Worm (Caenorhabditis elegans): ENCODE measurements around the gene ckr-2.
A peak's percentile ranks its signal among the peaks of the same experiment; 100 is the strongest.

Gene ckr-2

DNA sequence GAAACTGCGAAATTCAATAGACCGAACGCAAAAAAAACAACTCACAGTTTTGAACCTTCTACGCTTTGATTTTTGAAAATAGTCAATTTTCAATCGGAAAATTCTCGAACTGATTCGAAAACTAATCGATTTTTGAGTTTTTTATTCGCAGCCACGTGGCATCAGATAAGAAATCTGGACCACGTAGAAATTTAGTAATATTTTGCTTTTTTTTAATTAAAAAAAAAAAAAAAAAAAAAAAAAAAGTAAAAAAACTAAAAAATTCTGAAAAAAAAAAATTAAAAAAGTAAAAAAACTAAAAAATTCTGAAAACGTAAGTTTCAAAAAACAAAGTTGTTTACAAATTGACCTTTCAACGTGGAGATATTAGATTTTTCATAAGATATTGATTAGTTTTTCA, 44.8 kb downstream of the ckr-2 start, which contains the start of gene R155.3:
Gene R155.3 (minus strand): TSS at position 101 of the 400 bp plus-strand sequence.
- TF ChIP-seq nhr-11 (tag; optimal IDR thresholded peaks at IDR 0.05) (no peak), nhr-10 (tag; optimal IDR thresholded peaks at IDR 0.05) (no peak)

DNA sequence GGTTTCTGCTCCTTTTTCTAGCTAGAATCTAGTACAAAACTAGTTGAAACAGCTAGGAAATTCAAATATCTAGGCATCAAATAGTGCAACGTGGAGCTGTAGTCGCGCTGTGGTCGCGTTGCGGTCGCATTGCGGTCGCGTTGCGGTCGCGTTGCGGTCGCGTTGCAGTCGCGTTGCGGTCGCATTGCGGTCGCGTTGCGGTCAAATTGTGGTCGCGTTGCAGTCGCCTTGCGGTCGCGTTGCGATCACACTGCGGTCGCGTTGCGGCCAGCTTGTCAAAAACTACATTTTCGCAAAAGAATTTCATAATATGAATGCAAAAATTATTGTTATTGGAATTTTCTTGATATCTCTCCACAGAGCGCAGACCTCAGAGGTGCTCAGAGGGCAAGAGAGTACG, 45.4 kb downstream of the ckr-2 start:
- TF ChIP-seq nhr-77 (tag; optimal IDR thresholded peaks at IDR 0.05) = no peak

DNA sequence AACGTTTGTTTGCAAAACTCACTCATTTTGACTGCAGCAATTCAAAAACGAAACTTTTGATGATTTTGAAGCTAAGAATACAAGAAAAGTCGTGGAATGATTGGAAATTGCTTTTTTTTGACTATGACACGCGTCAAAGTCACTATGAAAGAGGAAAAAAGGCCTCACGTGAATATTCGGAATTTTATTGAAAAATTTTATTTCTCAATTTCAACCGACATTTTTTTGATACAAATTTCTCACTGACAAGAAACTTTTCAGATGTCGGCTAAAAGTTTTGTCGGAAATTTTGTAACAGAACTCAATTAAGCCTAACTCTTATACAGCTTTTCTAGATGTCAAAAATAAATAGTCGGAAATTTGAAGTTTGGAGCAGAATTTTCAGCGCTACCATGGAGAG, 51.0 kb downstream of the ckr-2 start, which contains the start of gene R155.5:
Gene R155.5 (minus strand): TSS at position 101 of the 400 bp plus-strand sequence.
- TF ChIP-seq lin-13 (GFP tag; optimal IDR thresholded peaks at IDR 0.05) (no peak), elt-1 (tag; optimal IDR thresholded peaks at IDR 0.05) (no peak), mab-5 (tag; optimal IDR thresholded peaks at IDR 0.05) (no peak), lin-39 (tag; optimal IDR thresholded peaks at IDR 0.05) (no peak), ztf-4 (tag; optimal IDR thresholded peaks at IDR 0.05) (no peak), ztf-11 (tag; optimal IDR thresholded peaks at IDR 0.05) (no peak), nhr-23 (tag; optimal IDR thresholded peaks at IDR 0.05) (no peak), Y55F3AM.14 (GFP tag; optimal IDR thresholded peaks at IDR 0.05) (no peak)

DNA sequence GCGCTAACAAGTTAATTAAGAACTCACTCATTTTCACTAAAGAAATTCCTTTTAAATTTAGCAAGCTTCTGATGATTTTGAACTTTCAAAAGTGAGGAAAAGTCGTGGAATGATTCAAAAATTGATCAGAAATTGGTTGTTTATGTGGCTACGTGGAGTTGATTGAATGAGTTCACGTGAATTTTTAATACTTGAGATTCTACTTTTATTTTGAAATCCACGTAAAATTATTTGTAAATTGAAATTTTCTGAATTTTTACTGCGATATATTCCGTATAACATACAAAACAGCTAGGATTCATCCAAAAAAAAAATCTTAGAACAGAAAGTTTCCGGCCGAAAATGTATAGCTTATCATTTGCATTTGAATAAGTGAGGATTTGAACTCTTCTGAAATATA, 51.6 kb downstream of the ckr-2 start, which contains the start of gene moa-1:
Gene moa-1 (minus strand): TSS at position 101 of the 400 bp plus-strand sequence.
- TF ChIP-seq nhr-237 (tag; optimal IDR thresholded peaks at IDR 0.05) (no peak), ZK546.5 (tag; optimal IDR thresholded peaks at IDR 0.05) (no peak)

DNA sequence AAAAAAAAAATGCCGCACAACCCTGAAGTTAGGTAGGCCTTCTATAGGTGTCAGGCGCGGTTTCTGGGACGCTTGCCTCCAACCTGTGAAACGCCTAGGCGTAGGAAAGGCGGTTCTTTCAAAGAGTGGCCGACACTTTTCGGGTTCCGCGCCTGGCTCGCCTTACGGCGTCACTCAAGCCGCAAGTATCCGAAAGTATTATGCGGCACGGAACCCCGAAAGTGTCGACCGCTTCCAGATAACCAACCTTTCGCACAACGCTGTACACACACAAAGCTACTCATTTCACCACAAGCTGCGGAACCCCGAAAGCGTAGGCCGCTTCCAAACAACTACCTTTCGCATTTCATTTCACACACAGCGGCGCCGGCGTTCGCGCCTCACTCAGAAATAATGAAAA, 58.3 kb downstream of the ckr-2 start:
- TF ChIP-seq sma-3 (GFP tag; optimal IDR thresholded peaks at IDR 0.05) (no peak), lin-39 (tag; optimal IDR thresholded peaks at IDR 0.05) (no peak), dmd-4 (tag; optimal IDR thresholded peaks at IDR 0.05) (no peak), F13H6.1 (tag; optimal IDR thresholded peaks at IDR 0.05) (no peak), ztf-4 (tag; optimal IDR thresholded peaks at IDR 0.05) (no peak), nhr-6 (tag; optimal IDR thresholded peaks at IDR 0.05) (no peak), fos-1 (tag; optimal IDR thresholded peaks at IDR 0.05) (no peak), gmeb-1 (tag; optimal IDR thresholded peaks at IDR 0.05) (no peak), crh-2 (tag; optimal IDR thresholded peaks at IDR 0.05) (no peak), zag-1 (tag; optimal IDR thresholded peaks at IDR 0.05) (no peak), skn-1 (tag; optimal IDR thresholded peaks at IDR 0.05) (no peak)

DNA sequence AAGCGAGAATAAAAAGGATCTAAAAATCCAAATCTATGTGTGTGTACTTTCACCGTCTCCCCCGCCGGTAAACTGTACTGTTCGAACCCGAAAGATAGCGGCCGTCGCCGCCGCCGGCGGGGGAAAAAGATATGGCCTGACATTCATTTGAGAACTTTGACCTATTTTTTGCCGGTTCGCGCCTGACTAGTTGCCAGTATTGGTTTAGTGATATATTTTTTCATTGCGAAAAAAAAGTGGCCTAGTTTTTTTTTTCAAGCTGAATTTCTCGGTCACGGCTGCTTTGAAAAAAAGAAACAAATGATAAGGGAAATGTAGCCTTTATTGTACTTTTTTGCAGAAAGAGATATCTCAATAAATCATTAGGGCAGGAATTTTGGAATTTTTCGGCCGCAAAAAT, 58.8 kb downstream of the ckr-2 start:
- TF ChIP-seq ztf-11 (tag; optimal IDR thresholded peaks at IDR 0.05) = no peak
- peak; percentile 6 for TF ChIP-seq fos-1 (tag; optimal IDR thresholded peaks at IDR 0.05)

DNA sequence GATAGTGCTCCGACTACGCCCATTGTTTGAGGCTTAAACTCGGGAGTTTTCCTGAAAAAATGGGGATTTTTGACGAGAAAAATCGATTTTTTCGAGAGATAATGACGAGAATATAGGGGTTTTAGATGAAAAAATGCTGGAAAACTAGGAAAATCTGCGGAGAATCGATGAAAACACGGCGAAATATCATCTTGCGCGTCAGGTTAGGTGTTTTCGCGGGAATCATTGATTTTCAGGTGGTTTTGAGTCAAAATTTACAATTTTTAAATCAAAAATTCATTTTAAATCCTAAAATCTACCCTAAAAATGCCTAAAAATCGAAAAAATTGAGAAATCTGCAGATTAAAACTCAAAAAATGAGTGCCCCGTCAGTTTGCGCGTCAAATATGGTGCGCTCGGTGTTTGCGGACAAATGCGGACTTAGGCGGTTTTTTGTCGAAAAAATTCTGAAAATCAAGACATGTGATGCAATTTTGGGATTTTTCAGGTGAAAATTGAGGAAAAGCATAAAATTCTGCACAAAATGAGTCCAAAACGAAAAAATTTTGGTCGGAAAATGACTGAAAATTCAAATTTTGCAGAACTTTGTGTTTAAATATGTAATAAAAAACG, 59.4 kb downstream of the ckr-2 start, which contains the start of gene mboa-6:
Gene mboa-6 (minus strand): TSS at position 51 of the 612 bp plus-strand sequence.
- TF ChIP-seq mbf-1 (tag; optimal IDR thresholded peaks at IDR 0.05) (no peak), gmeb-1 (tag; optimal IDR thresholded peaks at IDR 0.05) (no peak), skn-1 (tag; optimal IDR thresholded peaks at IDR 0.05) (no peak), unc-55 (GFP tag; optimal IDR thresholded peaks at IDR 0.05) (peak; percentile 37)

All from whole organism, L2 larva.